Fruit fly (Drosophila melanogaster) whole organism, embryonic: Measurements from ENCODE around the gene CG32984.

ENCODE experiments used
- ATbp ChIP-seq: fragments of 200-800 bp; sonication (Bioruptor generic); optimal IDR thresholded peaks from 2 replicates; lab custom pipeline; 2017; ENCODE audit warnings: missing biosample characterization, mild to moderate bottlenecking, missing genetic modification characterization, missing genetic modification reagents
- BEAF-32 ChIP-seq: fragments of 200-800 bp; sonication (Bioruptor generic); optimal IDR thresholded peaks from 3 replicates; lab custom pipeline; 2017; ENCODE audit warnings: missing biosample characterization, missing genetic modification characterization, mild to moderate bottlenecking, moderate library complexity, missing genetic modification reagents
- Bteb2 ChIP-seq: fragments of 200-800 bp; sonication (Bioruptor generic); optimal IDR thresholded peaks from 2 replicates; lab custom pipeline; 2016; ENCODE audit warnings: missing biosample characterization, missing genetic modification characterization
- CG10565 ChIP-seq: fragments of 200-800 bp; sonication (Bioruptor generic); optimal IDR thresholded peaks from 3 replicates; lab custom pipeline; 2016; ENCODE audit warnings: missing biosample characterization, mild to moderate bottlenecking, missing genetic modification characterization
- CG12219 ChIP-seq: fragments of 200-800 bp; sonication (Bioruptor generic); optimal IDR thresholded peaks from 3 replicates; lab custom pipeline; 2018; ENCODE audit warnings: missing biosample characterization, mild to moderate bottlenecking, missing genetic modification characterization
- CG13894 ChIP-seq: fragments of 200-800 bp; sonication (Bioruptor generic); optimal IDR thresholded peaks from 3 replicates; lab custom pipeline; 2018; ENCODE audit warnings: missing biosample characterization, mild to moderate bottlenecking, missing genetic modification characterization, moderate library complexity
- CG14441 ChIP-seq: fragments of 200-800 bp; sonication (Bioruptor generic); IDR thresholded peaks from 2 replicates; pipeline ENCODE4 v1.3.6; 2022; ENCODE audit warnings: missing biosample characterization, missing genetic modification characterization
- CG15479 ChIP-seq: fragments of 200-800 bp; sonication (Bioruptor generic); optimal IDR thresholded peaks from 3 replicates; lab custom pipeline; 2019; ENCODE audit warnings: missing biosample characterization, mild to moderate bottlenecking, missing genetic modification characterization, moderate library complexity
- CG15514 ChIP-seq: fragments of 200-800 bp; sonication (Bioruptor generic); optimal IDR thresholded peaks from 3 replicates; lab custom pipeline; 2017; ENCODE audit warnings: missing biosample characterization, missing genetic modification characterization, mild to moderate bottlenecking, moderate library complexity, missing genetic modification reagents
- CG2678 ChIP-seq: fragments of 200-800 bp; sonication (Bioruptor generic); optimal IDR thresholded peaks from 3 replicates; lab custom pipeline; 2019; ENCODE audit warnings: missing biosample characterization, mild to moderate bottlenecking, missing genetic modification characterization, moderate library complexity
- CG3995 ChIP-seq: fragments of 200-800 bp; sonication (Bioruptor generic); optimal IDR thresholded peaks from 3 replicates; lab custom pipeline; 2016; ENCODE audit warnings: missing biosample characterization, missing genetic modification characterization
- CG6765 ChIP-seq: fragments of 200-800 bp; sonication (Bioruptor generic); optimal IDR thresholded peaks from 3 replicates; lab custom pipeline; 2017; ENCODE audit warnings: missing biosample characterization, mild to moderate bottlenecking, missing genetic modification characterization
- CG7271 ChIP-seq: fragments of 200-800 bp; sonication (Bioruptor generic); optimal IDR thresholded peaks from 2 replicates; lab custom pipeline; 2018; ENCODE audit warnings: missing biosample characterization, mild to moderate bottlenecking, missing genetic modification characterization, moderate library complexity
- CG8290 ChIP-seq, 3 experiments: fragments of 200-800 bp; sonication (Bioruptor generic); optimal IDR thresholded peaks; 2 replicates each; lab custom pipeline; 2016 to 2019; ENCODE audit warnings: missing biosample characterization in 3 of 3, missing genetic modification characterization in 3 of 3, mild to moderate bottlenecking in 2 of 3, moderate library complexity in 1 of 3
- CG8478 ChIP-seq: fragments of >200 bp; optimal IDR thresholded peaks from 2 replicates; lab custom pipeline; 2018
- CG9437 ChIP-seq: fragments of 200-800 bp; sonication (Bioruptor generic); optimal IDR thresholded peaks from 2 replicates; lab custom pipeline; 2018; ENCODE audit warnings: missing biosample characterization, mild to moderate bottlenecking, missing genetic modification characterization
- CG9876 ChIP-seq: fragments of 200-800 bp; sonication (Bioruptor generic); optimal IDR thresholded peaks from 2 replicates; lab custom pipeline; 2016; ENCODE audit warnings: missing biosample characterization, missing genetic modification characterization
- ERR ChIP-seq: fragments of 200-800 bp; sonication (Bioruptor generic); optimal IDR thresholded peaks from 2 replicates; lab custom pipeline; 2016; ENCODE audit warnings: missing biosample characterization, missing genetic modification characterization
- Ets65A ChIP-seq: fragments of 200-800 bp; sonication (Bioruptor generic); peaks from one replicate; lab custom pipeline; 2016; ENCODE audit warnings: missing biosample characterization, missing genetic modification characterization
- HLHmδ ChIP-seq: fragments of 200-800 bp; sonication (Bioruptor generic); optimal IDR thresholded peaks from 2 replicates; lab custom pipeline; 2018; ENCODE audit warnings: missing biosample characterization, mild to moderate bottlenecking, missing genetic modification characterization, moderate library complexity
- HmgZ ChIP-seq: fragments of 200-800 bp; sonication (Bioruptor generic); optimal IDR thresholded peaks from 2 replicates; lab custom pipeline; 2018; ENCODE audit warnings: missing biosample characterization, mild to moderate bottlenecking, missing genetic modification characterization
- Hr39 ChIP-seq: fragments of >200 bp; optimal IDR thresholded peaks from 2 replicates; lab custom pipeline; 2017
- Hr51 ChIP-seq, 2 experiments: fragments of 200-800 bp; sonication (Bioruptor generic); optimal IDR thresholded peaks; 2 replicates in 1 of 2; 3 replicates in 1 of 2; lab custom pipeline; 2016 to 2018; ENCODE audit warnings: missing biosample characterization in 2 of 2, missing genetic modification characterization in 2 of 2, mild to moderate bottlenecking in 1 of 2, moderate library complexity in 1 of 2
- Lhr ChIP-seq: fragments of 200-800 bp; sonication (Bioruptor generic); optimal IDR thresholded peaks from 3 replicates; lab custom pipeline; 2017; ENCODE audit warnings: mild to moderate bottlenecking, missing biosample characterization, missing genetic modification reagents, missing genetic modification characterization
- Med ChIP-seq: fragments of 200-800 bp; sonication (Bioruptor generic); peaks from one replicate; lab custom pipeline; 2016; ENCODE audit warnings: missing biosample characterization, missing genetic modification characterization, mild to moderate bottlenecking, inconsistent platforms, moderate library complexity
- Myb ChIP-seq: fragments of 200-800 bp; sonication (Bioruptor generic); optimal IDR thresholded peaks from 2 replicates; lab custom pipeline; 2016; ENCODE audit warnings: missing biosample characterization, missing genetic modification characterization
- Oaz ChIP-seq: fragments of 200-800 bp; sonication (Bioruptor generic); IDR thresholded peaks from 2 replicates; pipeline ENCODE4 v1.3.6; 2022; ENCODE audit warnings: missing biosample characterization, missing genetic modification characterization
- Poxn ChIP-seq: fragments of 200-800 bp; sonication (Bioruptor generic); IDR thresholded peaks from 2 replicates; pipeline ENCODE4 v1.3.6; 2022; ENCODE audit warnings: missing biosample characterization, missing genetic modification characterization
- Ravus ChIP-seq: fragments of 200-800 bp; sonication (Bioruptor generic); IDR thresholded peaks from 2 replicates; pipeline ENCODE4 v1.3.6; 2022; ENCODE audit warnings: missing biosample characterization, missing genetic modification characterization
- Rfx ChIP-seq: fragments of 200-800 bp; sonication (Bioruptor generic); IDR thresholded peaks from 2 replicates; pipeline ENCODE4 v1.3.6; 2022; ENCODE audit warnings: missing biosample characterization, missing genetic modification characterization
- Usf ChIP-seq: fragments of 200-800 bp; sonication (Bioruptor generic); optimal IDR thresholded peaks from 2 replicates; lab custom pipeline; 2017; ENCODE audit warnings: missing genotype, missing biosample characterization, missing genetic modification characterization
- Xrp1 ChIP-seq: fragments of 200-800 bp; sonication (Bioruptor generic); IDR thresholded peaks from 2 replicates; pipeline ENCODE4 v1.3.6; 2022; ENCODE audit warnings: missing biosample characterization, missing genetic modification characterization
- ara ChIP-seq: fragments of 200-800 bp; sonication (Bioruptor generic); IDR thresholded peaks from 2 replicates; pipeline ENCODE4 v1.3.6; 2022; ENCODE audit warnings: missing biosample characterization, missing genetic modification characterization
- ase ChIP-seq: fragments of 200-800 bp; sonication (Bioruptor generic); IDR thresholded peaks from 3 replicates; pipeline ENCODE4 v1.3.6; 2022; ENCODE audit warnings: missing biosample characterization, missing genetic modification characterization
- btn ChIP-seq: fragments of 200-800 bp; sonication (Bioruptor generic); optimal IDR thresholded peaks from 2 replicates; lab custom pipeline; 2016; ENCODE audit warnings: missing biosample characterization, missing genetic modification characterization
- chn ChIP-seq: fragments of 200-800 bp; sonication (Bioruptor generic); optimal IDR thresholded peaks from 2 replicates; lab custom pipeline; 2016; ENCODE audit warnings: missing biosample characterization, missing genetic modification characterization
- corto ChIP-seq: fragments of 200-800 bp; sonication (Bioruptor generic); optimal IDR thresholded peaks from 2 replicates; lab custom pipeline; 2016; ENCODE audit warnings: missing biosample characterization, mild to moderate bottlenecking, missing genetic modification characterization, moderate library complexity
- jigr1 ChIP-seq: fragments of 200-800 bp; sonication (Bioruptor generic); IDR thresholded peaks from 3 replicates; pipeline ENCODE4 v1.3.6; 2022; ENCODE audit warnings: missing biosample characterization, missing genetic modification characterization
- klu ChIP-seq: fragments of 200-800 bp; sonication (Bioruptor generic); IDR thresholded peaks from 2 replicates; pipeline ENCODE4 v1.3.6; 2022; ENCODE audit warnings: missing biosample characterization, missing genetic modification characterization
- lov ChIP-seq, 2 experiments: fragments of 200-800 bp in 1 of 2; fragments of >200 bp in 1 of 2; sonication (Bioruptor generic) in 1 of 2; IDR thresholded peaks in 1 of 2; optimal IDR thresholded peaks in 1 of 2; 2 replicates in 1 of 2; 3 replicates in 1 of 2; pipeline versions ENCODE4 v1.3.6 to Lab custom; 2017 to 2022; ENCODE audit warnings: missing biosample characterization in 1 of 2, missing genetic modification characterization in 1 of 2
- luna ChIP-seq: fragments of 200-800 bp; sonication (Bioruptor generic); optimal IDR thresholded peaks from 2 replicates; lab custom pipeline; 2016; ENCODE audit warnings: missing biosample characterization, missing genetic modification characterization
- nerfin-2 ChIP-seq: fragments of 200-800 bp; sonication (Bioruptor generic); IDR thresholded peaks from 2 replicates; pipeline ENCODE4 v1.3.6; 2022; ENCODE audit warnings: missing biosample characterization, missing genetic modification characterization; ENCODE audit not compliant: partially characterized antibody
- rib ChIP-seq: fragments of 200-800 bp; sonication (Bioruptor generic); IDR thresholded peaks from 2 replicates; pipeline ENCODE4 v1.3.6; 2022; ENCODE audit warnings: missing biosample characterization, missing genetic modification characterization
- sens ChIP-seq: fragments of 200-800 bp; sonication (Bioruptor generic); peaks from one replicate; lab custom pipeline; 2016; ENCODE audit warnings: missing biosample characterization, missing genetic modification characterization
- stwl ChIP-seq: fragments of 200-800 bp; sonication (Bioruptor generic); optimal IDR thresholded peaks from 3 replicates; lab custom pipeline; 2018; ENCODE audit warnings: missing biosample characterization, mild to moderate bottlenecking, missing genetic modification characterization, moderate library complexity
- tll ChIP-seq, 2 experiments: fragments of 200-800 bp in 1 of 2; fragments of >200 bp in 1 of 2; sonication (Bioruptor generic) in 1 of 2; optimal IDR thresholded peaks; 2 replicates each; lab custom pipeline; 2017 to 2019; ENCODE audit warnings: missing biosample characterization in 2 of 2, missing genetic modification characterization in 2 of 2, mild to moderate bottlenecking in 1 of 2, moderate library complexity in 1 of 2
- ttk ChIP-seq: fragments of 200-800 bp; sonication (Bioruptor generic); IDR thresholded peaks from 2 replicates; pipeline ENCODE4 v2.1.2; 2022; ENCODE audit warnings: missing biosample characterization, missing genetic modification characterization
- yki ChIP-seq: fragments of >200 bp; optimal IDR thresholded peaks from 3 replicates; lab custom pipeline; 2018
- zen2 ChIP-seq: fragments of 200-800 bp; sonication (Bioruptor generic); IDR thresholded peaks from 3 replicates; pipeline ENCODE4 v1.3.6; 2022; ENCODE audit warnings: missing biosample characterization, missing genetic modification characterization; ENCODE audit not compliant: partially characterized antibody

CG32984 gene

DNA sequence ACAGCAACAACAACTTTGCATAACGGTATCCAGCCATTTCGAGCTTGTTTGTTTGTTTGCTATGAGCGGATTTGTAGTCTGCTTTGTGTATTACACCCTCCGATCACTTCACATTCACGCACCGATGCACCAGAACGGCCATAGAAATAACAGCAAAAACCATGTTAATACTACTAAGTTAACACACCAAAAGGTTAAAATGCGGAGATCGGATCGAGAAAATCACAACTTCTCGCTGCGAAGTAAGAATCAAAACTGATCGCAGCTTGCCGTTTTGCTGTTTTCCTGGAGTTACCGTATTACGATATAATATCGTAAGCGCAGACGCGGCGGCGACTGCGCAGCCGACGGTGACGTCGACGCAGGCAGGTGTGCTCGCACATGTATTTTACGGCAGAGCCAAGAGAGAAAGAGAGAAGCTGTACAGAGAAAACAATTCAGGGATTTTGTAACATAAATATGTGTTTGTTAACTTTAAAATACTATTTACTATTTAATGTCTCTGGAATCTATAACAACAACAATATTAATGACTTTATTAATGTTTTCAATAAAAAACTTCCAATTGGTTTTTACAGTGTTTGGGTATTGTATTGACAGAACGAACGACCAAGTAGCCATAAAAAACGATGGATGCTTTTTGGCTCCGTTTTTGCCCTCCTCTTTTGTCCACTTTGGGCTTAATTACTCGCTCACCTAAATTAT lies 20.0 kb downstream of the CG32984 start, which contains the start of gene CG13101 (continued):
- TF ChIP-seq CG9437 (GFP tag; lab: Kevin White, UChicago) (peak; percentile 82), corto (GFP tag; lab: Kevin White, UChicago) (peak; percentile 95), Lhr (GFP tag; lab: Kevin White, UChicago) (peak; percentile 71), sens (peak; percentile 98), Xrp1 (GFP tag; lab: Robert Waterston, UW) (peak; percentile 97), Med (GFP tag; lab: Kevin White, UChicago) (peak; percentile 96), Oaz (GFP tag; lab: Robert Waterston, UW) (peak; percentile 87), Rfx (GFP tag; lab: Robert Waterston, UW) (peak; percentile 96), BEAF-32 (no peak), klu (GFP tag; lab: Robert Waterston, UW) (peak; percentile 93), btn (GFP tag; lab: Kevin White, UChicago) (no peak), Bteb2 (GFP tag; lab: Kevin White, UChicago) (peak; percentile 91), lov (optimal IDR thresholded peaks at IDR 0.05; lab: Kevin White, UChicago) (no peak), lov (GFP tag; IDR thresholded peaks at IDR 0.05; lab: Robert Waterston, UW) (peak; percentile 85; the same call in 2 of the 3 replicates), luna (GFP tag; lab: Kevin White, UChicago) (peak; percentile 4), ara (peak; percentile 93), ATbp (peak; percentile 89), CG7271 (tag; lab: Kevin White, UChicago) (peak; percentile 56), CG15514 (GFP tag; lab: Kevin White, UChicago) (peak; percentile 88), ttk (peak; percentile 93), CG13894 (tag; lab: Kevin White, UChicago) (peak; percentile 74), tll (GFP tag; optimal IDR thresholded peaks at IDR 0.05; lab: Kevin White, UChicago) (no peak), ERR (GFP tag; lab: Kevin White, UChicago) (peak; percentile 74), CG9876 (peak; percentile 27), Poxn (GFP tag; lab: Robert Waterston, UW) (peak; percentile 58), yki (lab: Kevin White, UChicago) (no peak), CG2678 (tag; lab: Kevin White, UChicago) (peak; percentile 96), zen2 (GFP tag; lab: Robert Waterston, UW) (no peak), CG6765 (GFP tag; lab: Kevin White, UChicago) (peak; percentile 82), HLHmδ (GFP tag; lab: Kevin White, UChicago) (no peak), CG3995 (GFP tag; lab: Kevin White, UChicago) (peak; percentile 18), Ravus (GFP tag; lab: Robert Waterston, UW) (peak; percentile 84), jigr1 (peak; percentile 77), Ets65A (peak; percentile 84), ase (GFP tag; lab: Robert Waterston, UW) (peak; percentile 92), Hr51 (GFP tag; optimal IDR thresholded peaks at IDR 0.05; lab: Kevin White, UChicago) (peak; percentile 86 to 94), HmgZ (peak; percentile 91), CG10565 (peak; percentile 61), chn (GFP tag; lab: Kevin White, UChicago) (peak; percentile 83), CG14441 (GFP tag; lab: Robert Waterston, UW) (peak; percentile 93), Myb (GFP tag; lab: Kevin White, UChicago) (peak; percentile 48), nerfin-2 (GFP tag; lab: Robert Waterston, UW) (no peak), CG15479 (GFP tag; lab: Kevin White, UChicago) (peak; percentile 1), rib (peak; percentile 93), CG8478 (lab: Kevin White, UChicago) (no peak), Usf (peak; percentile 61), CG12219 (GFP tag; lab: Kevin White, UChicago) (peak; percentile 88), Hr39 (lab: Kevin White, UChicago) (no peak), CG8290 (GFP tag; optimal IDR thresholded peaks at IDR 0.05; lab: Kevin White, UChicago) (peak; percentile 68), CG8290 (tag; optimal IDR thresholded peaks at IDR 0.05; lab: Kevin White, UChicago) (peak in 1 of 2 experiments; percentile 70), stwl (peak; percentile 24)
